Worm (Caenorhabditis elegans) whole organism, L4 larva: ENCODE measurements around the gene mff-1.
A peak's percentile ranks its signal among the peaks of the same experiment; 100 is the strongest.

ENCODE experiments used
- F49E8.2 ChIP-seq: sonication (generic microtip); optimal IDR thresholded peaks from 2 replicates; lab custom pipeline; 2016; ENCODE audit warnings: missing compliant biosample characterization, mild to moderate bottlenecking, missing genetic modification characterization, borderline replicate concordance
- Y75B8A.6 ChIP-seq: fragments of 200-800 bp; sonication (Bioruptor generic); IDR thresholded peaks from 2 replicates; pipeline ENCODE4 v1.3.6; 2022; ENCODE audit warnings: missing genetic modification reagents, missing genetic modification characterization, missing compliant biosample characterization
- aha-1 ChIP-seq: fragments of 150-350 bp; peaks from one replicate; lab custom pipeline; 2014; ENCODE audit warnings: missing biosample characterization, missing genetic modification characterization
- cey-2 ChIP-seq: sonication (generic microtip); optimal IDR thresholded peaks from 3 replicates; lab custom pipeline; 2017; ENCODE audit warnings: missing genetic modification characterization, mild to moderate bottlenecking, missing compliant biosample characterization, antibody characterized with exemption, borderline replicate concordance; ENCODE audit not compliant: insufficient read depth
- ctbp-1 ChIP-seq: fragments of 200-800 bp; sonication (Bioruptor generic); IDR thresholded peaks from 2 replicates; pipeline ENCODE4 v1.3.6; 2022; ENCODE audit warnings: missing genetic modification reagents, missing genetic modification characterization, missing compliant biosample characterization
- daf-12 ChIP-seq: fragments of 150-350 bp; optimal IDR thresholded peaks from 2 replicates; lab custom pipeline; 2014; ENCODE audit warnings: missing biosample characterization, missing genetic modification reagents, missing genetic modification characterization
- fkh-10 ChIP-seq: fragments of 150-350 bp; optimal IDR thresholded peaks from 2 replicates; lab custom pipeline; 2014; ENCODE audit warnings: missing biosample characterization, missing genetic modification reagents, missing genetic modification characterization
- hif-1 ChIP-seq, 2 experiments: sonication (generic microtip); optimal IDR thresholded peaks; 2 replicates each; lab custom pipeline; 2016 to 2017; ENCODE audit warnings: missing compliant biosample characterization in 2 of 2, missing genetic modification characterization in 2 of 2, missing genetic modification reagents in 2 of 2, missing genotype in 2 of 2, mild to moderate bottlenecking in 1 of 2
- hlh-30 ChIP-seq: sonication (generic microtip); optimal IDR thresholded peaks from 2 replicates; lab custom pipeline; 2017; ENCODE audit warnings: antibody characterized with exemption, mild to moderate bottlenecking, missing genetic modification characterization, missing compliant biosample characterization; ENCODE audit not compliant: insufficient read depth
- hmg-1.1 ChIP-seq: fragments of 200-800 bp; sonication (Bioruptor generic); IDR thresholded peaks from 2 replicates; pipeline ENCODE4 v1.3.6; 2022; ENCODE audit warnings: missing genetic modification reagents, missing genetic modification characterization, missing compliant biosample characterization
- lin-1 ChIP-seq: fragments of 200-800 bp; sonication (Bioruptor generic); IDR thresholded peaks from 2 replicates; pipeline ENCODE4 v1.3.6; 2022; ENCODE audit warnings: missing genetic modification reagents, missing genetic modification characterization, missing compliant biosample characterization
- lin-13 ChIP-seq: fragments of 150-350 bp; optimal IDR thresholded peaks from 2 replicates; lab custom pipeline; 2014; ENCODE audit warnings: missing biosample characterization, missing genetic modification reagents, missing genetic modification characterization
- lin-15B ChIP-seq: fragments of 150-350 bp; sonication (generic microtip); optimal IDR thresholded peaks from 3 replicates; lab custom pipeline; 2014; ENCODE audit warnings: missing biosample characterization, missing genetic modification characterization
- lin-29 ChIP-seq: fragments of 200-800 bp; sonication (Bioruptor generic); IDR thresholded peaks from 2 replicates; pipeline ENCODE4 v1.3.6; 2022; ENCODE audit warnings: missing genetic modification reagents, missing genetic modification characterization, missing compliant biosample characterization
- lin-38 ChIP-seq: fragments of 200-800 bp; sonication (Bioruptor generic); IDR thresholded peaks from 2 replicates; pipeline ENCODE4 v1.3.6; 2022; ENCODE audit warnings: missing genetic modification reagents, missing genetic modification characterization, missing compliant biosample characterization
- lin-39 ChIP-seq: fragments of 150-350 bp; optimal IDR thresholded peaks from 2 replicates; lab custom pipeline; 2014; ENCODE audit warnings: missing biosample characterization, missing genetic modification reagents, missing genetic modification characterization
- lir-3 ChIP-seq: sonication (generic microtip); optimal IDR thresholded peaks from 2 replicates; lab custom pipeline; 2016; ENCODE audit warnings: mild to moderate bottlenecking, missing genetic modification characterization, missing compliant biosample characterization
- lsy-2 ChIP-seq, 2 experiments: fragments of 150-350 bp in 1 of 2; sonication (generic microtip) in 1 of 2; optimal IDR thresholded peaks; 2 replicates each; lab custom pipeline; 2014 to 2017; ENCODE audit warnings: missing biosample characterization in 2 of 2, missing genetic modification characterization in 2 of 2
- madf-9 ChIP-seq: fragments of 200-800 bp; sonication (Bioruptor generic); conservative IDR thresholded peaks from 2 replicates; pipeline ENCODE4 v1.3.6; 2022; ENCODE audit warnings: missing genetic modification reagents, missing genetic modification characterization, missing compliant biosample characterization
- mdl-1 ChIP-seq, 2 experiments: fragments of 150-350 bp in 1 of 2; sonication (generic microtip) in 1 of 2; optimal IDR thresholded peaks; 2 replicates each; lab custom pipeline; 2014 to 2017; ENCODE audit warnings: missing biosample characterization in 2 of 2, missing genetic modification characterization in 2 of 2
- nhr-11 ChIP-seq: fragments of 150-350 bp; optimal IDR thresholded peaks from 2 replicates; lab custom pipeline; 2014; ENCODE audit warnings: missing biosample characterization, missing genetic modification characterization
- nhr-41 ChIP-seq: fragments of 200-800 bp; sonication (Bioruptor generic); IDR thresholded peaks from 2 replicates; pipeline ENCODE4 v1.3.6; 2022; ENCODE audit warnings: missing genetic modification reagents, missing genetic modification characterization, missing compliant biosample characterization
- nhr-48 ChIP-seq: sonication (generic microtip); optimal IDR thresholded peaks from 2 replicates; lab custom pipeline; 2016; ENCODE audit warnings: mild to moderate bottlenecking, missing genetic modification characterization, missing compliant biosample characterization
- nhr-6 ChIP-seq: fragments of 150-350 bp; optimal IDR thresholded peaks from 2 replicates; lab custom pipeline; 2014; ENCODE audit warnings: missing biosample characterization, missing genetic modification characterization
- nhr-76 ChIP-seq: fragments of 150-350 bp; optimal IDR thresholded peaks from 2 replicates; lab custom pipeline; 2014; ENCODE audit warnings: missing biosample characterization, missing genetic modification characterization
- pha-4 ChIP-seq, 2 experiments: fragments of 150-350 bp in 1 of 2; fragments of 200-800 bp in 1 of 2; sonication (Bioruptor generic) in 1 of 2; IDR thresholded peaks in 1 of 2; optimal IDR thresholded peaks in 1 of 2; 2 replicates each; pipeline versions ENCODE4 v1.3.6 to Lab custom; 2014 to 2022; ENCODE audit warnings: missing genetic modification characterization in 2 of 2, missing genetic modification reagents in 2 of 2, missing biosample characterization in 1 of 2, missing compliant biosample characterization in 1 of 2
- rbr-2 ChIP-seq: sonication (generic microtip); optimal IDR thresholded peaks from 2 replicates; lab custom pipeline; 2016; ENCODE audit warnings: missing genotype, missing genetic modification characterization, missing compliant biosample characterization
- snpc-1.2 ChIP-seq: fragments of 200-800 bp; sonication (Bioruptor generic); IDR thresholded peaks from 2 replicates; pipeline ENCODE4 v1.3.6; 2022; ENCODE audit warnings: missing genetic modification reagents, missing genetic modification characterization, missing compliant biosample characterization
- zfp-2 ChIP-seq: sonication (generic microtip); optimal IDR thresholded peaks from 2 replicates; lab custom pipeline; 2016; ENCODE audit warnings: mild to moderate bottlenecking, missing genetic modification characterization, missing compliant biosample characterization
- ztf-11 ChIP-seq: fragments of 150-350 bp; optimal IDR thresholded peaks from 2 replicates; lab custom pipeline; 2014; ENCODE audit warnings: missing biosample characterization, missing genetic modification characterization

mff-1 gene

DNA sequence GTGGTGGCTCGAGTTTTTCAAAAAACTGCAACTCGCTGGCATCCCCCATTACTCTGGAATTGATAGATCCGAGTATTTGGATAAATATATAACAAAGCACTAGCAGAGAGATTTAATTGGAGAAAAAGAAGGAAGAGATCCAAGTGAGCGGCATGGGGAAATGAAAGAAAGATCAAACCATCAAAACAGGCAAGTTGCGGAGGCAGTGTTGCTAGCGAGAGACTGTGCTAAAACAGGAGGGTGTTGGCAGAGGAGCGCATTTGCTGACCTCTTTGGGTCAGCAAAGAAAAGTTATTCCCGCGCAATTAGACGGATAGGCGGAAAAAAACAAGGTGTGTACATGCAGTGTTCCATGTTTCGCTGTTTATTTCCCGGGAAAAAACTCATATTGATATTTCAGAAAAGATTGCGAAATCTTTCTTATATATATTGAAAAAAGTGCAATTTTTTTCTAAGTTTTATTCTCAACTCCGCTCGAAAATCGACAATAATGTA is 11.4 kb downstream of the mff-1 start, which contains the start of gene ppk-3 (continued):
- TF ChIP-seq cey-2 (tag; lab: Kevin White, UChicago) = no peak
- TF ChIP-seq aha-1 (tag; lab: Kevin White, UChicago) = peak; percentile 98
- peak; percentile 17 for TF ChIP-seq nhr-6 (tag; lab: Kevin White, UChicago)
- TF ChIP-seq hmg-1.1 (GFP tag; lab: Robert Waterston, UW) = peak; percentile 73
- no peak for TF ChIP-seq zfp-2
- TF ChIP-seq daf-12 (tag; lab: Kevin White, UChicago) = no peak
- no peak; the same call in 1 of the 2 replicates for TF ChIP-seq ctbp-1 (GFP tag; lab: Robert Waterston, UW)
- no peak for TF ChIP-seq nhr-76 (tag; lab: Kevin White, UChicago)
- TF ChIP-seq hif-1 (tag; optimal IDR thresholded peaks at IDR 0.05; lab: Kevin White, UChicago) = peak in 1 of 2 experiments; percentile 46
- TF ChIP-seq lin-29 (GFP tag; lab: Robert Waterston, UW) = 0 out of 2 replicates have a peak, but pooled peaks have one; percentile 21
- TF ChIP-seq lin-1 = 0 out of 2 replicates have a peak, but pooled peaks have one; percentile 13
- no peak for TF ChIP-seq pha-4 (GFP tag; IDR thresholded peaks at IDR 0.05; lab: Robert Waterston, UW)
- TF ChIP-seq pha-4 (tag; optimal IDR thresholded peaks at IDR 0.05; lab: Kevin White, UChicago) = peak; percentile 45
- 0 out of 2 replicates have a peak, but pooled peaks have one; percentile 11 for TF ChIP-seq madf-9 (GFP tag; lab: Robert Waterston, UW)
- TF ChIP-seq hlh-30 (tag; lab: Kevin White, UChicago) = peak; percentile 81
- peak; percentile 76 for TF ChIP-seq nhr-11 (tag; lab: Kevin White, UChicago)

DNA sequence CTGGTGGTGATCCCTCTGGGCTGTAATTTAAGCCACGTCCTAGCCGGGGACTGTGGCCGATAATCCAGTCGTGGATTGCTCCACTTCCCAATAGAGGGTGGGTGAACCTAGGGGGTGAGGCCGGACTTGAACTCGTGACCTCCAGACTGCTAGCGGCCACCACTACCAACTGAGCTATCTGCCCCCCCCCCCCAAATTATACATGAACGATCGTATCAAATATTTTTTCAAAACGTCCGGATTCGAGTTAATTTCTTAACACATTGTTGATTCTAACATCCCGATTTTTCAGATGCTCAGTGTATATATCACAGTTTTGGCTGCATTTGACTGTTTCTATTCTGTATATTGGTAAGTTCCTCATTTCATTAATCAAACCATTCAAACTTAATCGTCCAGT is 20.0 kb downstream of the mff-1 start:
- peak; percentile 69 for TF ChIP-seq snpc-1.2 (GFP tag; lab: Robert Waterston, UW)

- TF ChIP-seq mdl-1 (tag; optimal IDR thresholded peaks at IDR 0.05; lab: Kevin White, UChicago) = no peak
- TF ChIP-seq lsy-2 (tag; optimal IDR thresholded peaks at IDR 0.05; lab: Kevin White, UChicago) = no peak
- TF ChIP-seq lin-38 (GFP tag; lab: Robert Waterston, UW) = no peak
- no peak for TF ChIP-seq nhr-48 (tag; lab: Kevin White, UChicago)
- no peak for TF ChIP-seq lir-3
- no peak for TF ChIP-seq ztf-11
- TF ChIP-seq Y75B8A.6 (GFP tag; lab: Robert Waterston, UW) = no peak
- no peak for TF ChIP-seq lin-15B (tag; lab: Kevin White, UChicago)
- no peak for TF ChIP-seq nhr-41
- TF ChIP-seq, all 104 proteins: peak for 0
Measured at ce11 chrX:12965163-12965562, 21.9 kb downstream of the mff-1 start, which contains the start of gene frpr-2. frpr-2 (plus strand) TSS chrX:12965463.

- TF ChIP-seq rbr-2 = no peak
- peak; percentile 61 for TF ChIP-seq fkh-10 (GFP tag; lab: Kevin White, UChicago)
Measured at ce11 chrX:12958897-12959296, 28.1 kb downstream of the mff-1 start.

ce11 chrX:12951175-12951574 is 35.8 kb downstream of the mff-1 start:
- TF ChIP-seq aha-1 (tag; lab: Kevin White, UChicago) = peak; percentile 59
- TF ChIP-seq lin-39 (tag; lab: Kevin White, UChicago) = no peak

- TF ChIP-seq F49E8.2 (tag; lab: Kevin White, UChicago) = no peak
- TF ChIP-seq lin-13 = no peak
- no peak for TF ChIP-seq lin-39 (tag; lab: Kevin White, UChicago)
- TF ChIP-seq, all 104 proteins: peak for 0
Measured at ce11 chrX:12946533-12946932, 40.5 kb downstream of the mff-1 start, which contains the start of gene C05E7.3. C05E7.3 (minus strand) TSS chrX:12946633.
